Worm (Caenorhabditis elegans) whole organism, early embryonic: ENCODE data around the gene R05A10.8.

ENCODE experiments used
- B0310.2 ChIP-seq: sonication (generic microtip); optimal IDR thresholded peaks from 2 replicates; lab custom pipeline; 2016; ENCODE audit warnings: mild to moderate bottlenecking, missing genetic modification characterization, missing compliant biosample characterization
- F13C5.2 ChIP-seq: sonication (generic microtip); optimal IDR thresholded peaks from 2 replicates; lab custom pipeline; 2017; ENCODE audit warnings: mild to moderate bottlenecking, missing genetic modification characterization, inconsistent platforms, missing compliant biosample characterization
- aly-1 ChIP-seq: sonication (generic microtip); optimal IDR thresholded peaks from 2 replicates; lab custom pipeline; 2016; ENCODE audit warnings: missing genetic modification characterization, missing compliant biosample characterization
- ama-1 ChIP-seq: fragments of 150-350 bp; optimal IDR thresholded peaks from 2 replicates; lab custom pipeline; 2014
- ceh-13 ChIP-seq: fragments of 200-800 bp; sonication (Bioruptor generic); optimal IDR thresholded peaks from 2 replicates; lab custom pipeline; 2018; ENCODE audit warnings: mild to moderate bottlenecking, missing genetic modification characterization, missing compliant biosample characterization
- ceh-36 ChIP-seq: sonication (generic microtip); optimal IDR thresholded peaks from 2 replicates; lab custom pipeline; 2016; ENCODE audit warnings: missing genetic modification characterization, inconsistent platforms, missing compliant biosample characterization
- ets-7 ChIP-seq: sonication (generic microtip); optimal IDR thresholded peaks from 2 replicates; lab custom pipeline; 2016; ENCODE audit warnings: missing genotype, missing genetic modification characterization, missing compliant biosample characterization
- flt-1 ChIP-seq: fragments of 200-800 bp; sonication (Bioruptor generic); IDR thresholded peaks from 2 replicates; pipeline ENCODE4 v1.3.6; 2022; ENCODE audit warnings: missing genetic modification characterization, missing compliant biosample characterization
- hmbx-1 ChIP-seq: sonication (generic microtip); optimal IDR thresholded peaks from 2 replicates; lab custom pipeline; 2016; ENCODE audit warnings: mild to moderate bottlenecking, missing genetic modification characterization, missing compliant biosample characterization
- hmg-4 ChIP-seq: fragments of 200-800 bp; sonication (Bioruptor generic); optimal IDR thresholded peaks from 2 replicates; lab custom pipeline; 2018; ENCODE audit warnings: mild to moderate bottlenecking, missing genetic modification characterization, missing compliant biosample characterization
- hnd-1 ChIP-seq: sonication (generic microtip); optimal IDR thresholded peaks from 2 replicates; lab custom pipeline; 2016; ENCODE audit warnings: missing genetic modification characterization, missing compliant biosample characterization
- pes-1 ChIP-seq: fragments of 200-800 bp; sonication (Bioruptor generic); IDR thresholded peaks from 2 replicates; pipeline ENCODE4 v1.3.6; 2022; ENCODE audit warnings: missing genetic modification reagents, missing genetic modification characterization, missing compliant biosample characterization
- scrt-1 ChIP-seq: fragments of 200-800 bp; sonication (Bioruptor generic); IDR thresholded peaks from 2 replicates; pipeline ENCODE4 v1.3.6; 2022; ENCODE audit warnings: missing genetic modification characterization, missing compliant biosample characterization
- sea-1 ChIP-seq: fragments of 200-800 bp; sonication (Bioruptor generic); conservative IDR thresholded peaks from 2 replicates; pipeline ENCODE4 v1.3.6; 2022; ENCODE audit warnings: missing genetic modification characterization, missing compliant biosample characterization
- tbx-11 ChIP-seq: fragments of 200-800 bp; sonication (Bioruptor generic); IDR thresholded peaks from 2 replicates; pipeline ENCODE4 v1.3.6; 2022; ENCODE audit warnings: missing genetic modification characterization, missing compliant biosample characterization
- tbx-37 ChIP-seq: fragments of 200-800 bp; sonication (Bioruptor generic); conservative IDR thresholded peaks from 2 replicates; pipeline ENCODE4 v1.3.6; 2022; ENCODE audit warnings: missing genetic modification reagents, missing genetic modification characterization, missing compliant biosample characterization
- tra-4 ChIP-seq: sonication (generic microtip); optimal IDR thresholded peaks from 2 replicates; lab custom pipeline; 2017; ENCODE audit warnings: missing genetic modification characterization, missing compliant biosample characterization

R05A10.8 gene

DNA sequence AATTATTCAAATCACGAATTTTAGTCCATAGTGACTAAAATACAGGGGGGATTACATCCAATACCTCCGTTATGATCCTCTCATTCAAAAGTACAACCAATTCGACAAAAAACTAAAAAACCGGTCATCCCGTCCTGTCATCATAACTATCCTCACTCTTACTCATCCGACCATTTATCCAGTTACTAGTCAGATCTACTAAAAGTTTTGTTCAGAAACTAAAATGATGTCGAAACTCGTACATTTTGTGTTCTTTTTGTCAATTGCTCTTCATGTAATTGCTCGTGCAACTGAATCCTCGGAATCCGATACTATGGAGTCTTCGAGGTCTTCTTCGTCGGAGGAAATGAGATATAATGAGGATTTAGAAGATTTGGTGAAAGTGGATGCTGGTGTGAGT, 19.1 kb upstream of the R05A10.8 start, which contains the start of gene R05A10.2:
Gene R05A10.2 (plus strand): TSS at position 214 of the 400 bp plus-strand sequence.
- TF ChIP-seq tbx-37 (GFP tag; lab: Robert Waterston, UW) (no peak), scrt-1 (no peak), flt-1 (GFP tag; lab: Robert Waterston, UW) (no peak), ceh-36 (tag; lab: Kevin White, UChicago) (no peak), sea-1 (GFP tag; lab: Robert Waterston, UW) (no peak), ceh-13 (GFP tag; lab: Kevin White, UChicago) (no peak), hmbx-1 (tag; lab: Kevin White, UChicago) (no peak), tra-4 (tag; lab: Kevin White, UChicago) (no peak), tbx-11 (GFP tag; lab: Robert Waterston, UW) (no peak), ets-7 (tag; lab: Kevin White, UChicago) (no peak), hmg-4 (GFP tag; lab: Kevin White, UChicago) (no peak), F13C5.2 (tag; lab: Kevin White, UChicago) (no peak), aly-1 (no peak), B0310.2 (tag; lab: Kevin White, UChicago) (no peak), hnd-1 (tag; lab: Kevin White, UChicago) (no peak), ama-1 (no peak), pes-1 (GFP tag; lab: Robert Waterston, UW) (no peak)

DNA sequence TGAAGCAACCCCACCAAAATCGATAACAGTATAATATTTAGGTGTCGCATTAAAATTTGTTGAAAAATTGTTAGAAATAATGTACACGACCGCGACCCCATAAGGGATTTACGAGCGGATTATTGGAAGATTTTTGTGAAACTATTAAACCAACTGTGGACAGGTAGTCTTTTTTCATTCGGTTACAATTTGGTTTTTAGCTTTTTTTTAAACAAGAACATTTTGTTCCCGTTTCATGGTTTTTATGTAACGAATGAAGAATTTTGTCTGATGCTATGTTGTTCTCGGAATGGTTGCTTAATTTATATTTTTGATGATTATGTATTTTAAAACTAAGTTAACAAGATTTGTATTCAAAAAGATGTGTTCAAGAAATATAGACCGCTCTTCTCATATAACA, 18.4 kb upstream of the R05A10.8 start, which contains the start of gene R05A10.3:
Gene R05A10.3 (minus strand): TSS at position 101 of the 400 bp plus-strand sequence.
- TF ChIP-seq hmg-4 (GFP tag; lab: Kevin White, UChicago) = no peak
- TF ChIP-seq hnd-1 (tag; lab: Kevin White, UChicago) = no peak
- no peak for TF ChIP-seq tbx-37 (GFP tag; lab: Robert Waterston, UW)
- TF ChIP-seq pes-1 (GFP tag; lab: Robert Waterston, UW) = no peak

DNA sequence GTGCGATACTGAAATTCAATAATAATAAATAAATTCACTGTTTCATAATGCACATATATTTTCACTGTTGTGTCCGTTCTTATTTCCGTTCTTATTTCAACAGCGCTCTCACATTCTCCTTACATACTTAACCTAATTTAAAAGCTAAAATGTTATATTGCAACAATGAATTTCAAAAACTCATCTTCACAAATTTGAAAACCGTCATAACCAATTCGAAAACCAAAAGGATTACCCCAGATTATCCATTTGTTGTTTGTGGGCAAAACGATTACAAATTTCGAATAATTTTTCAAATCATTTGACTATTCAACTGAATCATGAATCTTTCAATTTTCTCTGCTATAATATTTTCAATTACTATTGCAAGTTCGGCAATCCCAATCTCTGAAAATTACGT, 14.2 kb upstream of the R05A10.8 start, which contains the start of gene R05A10.4:
Gene R05A10.4 (plus strand): TSS at position 301 of the 400 bp plus-strand sequence.
- TF ChIP-seq ceh-36 (tag; lab: Kevin White, UChicago) (no peak), ceh-13 (GFP tag; lab: Kevin White, UChicago) (no peak), hmbx-1 (tag; lab: Kevin White, UChicago) (no peak), tra-4 (tag; lab: Kevin White, UChicago) (no peak), hnd-1 (tag; lab: Kevin White, UChicago) (no peak), aly-1 (no peak), pes-1 (GFP tag; lab: Robert Waterston, UW) (no peak), tbx-37 (GFP tag; lab: Robert Waterston, UW) (no peak), tbx-11 (GFP tag; lab: Robert Waterston, UW) (no peak), hmg-4 (GFP tag; lab: Kevin White, UChicago) (no peak)

DNA sequence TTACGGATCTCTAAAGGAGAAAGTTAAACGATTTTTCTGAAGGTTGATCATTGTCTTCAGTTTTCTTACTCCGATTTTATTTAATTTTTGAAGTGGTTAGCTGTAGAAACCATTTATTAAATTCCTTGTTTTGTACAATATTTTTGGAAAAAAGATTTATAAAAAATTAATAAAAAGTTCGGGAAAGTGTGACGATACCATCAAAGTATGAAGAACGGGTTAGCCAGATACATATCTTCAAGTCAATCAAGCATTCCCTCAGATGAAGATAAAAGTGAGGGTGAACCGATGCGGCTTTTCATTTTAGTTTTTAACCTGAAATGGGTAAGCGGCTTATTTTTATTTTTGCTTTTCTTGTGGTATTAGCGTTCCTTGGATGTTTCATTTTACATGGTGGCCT, 7.5 kb upstream of the R05A10.8 start, which contains the start of gene R05A10.6:
Gene R05A10.6 (plus strand): TSS at position 301 of the 400 bp plus-strand sequence.
- TF ChIP-seq tbx-11 (GFP tag; lab: Robert Waterston, UW) (no peak), sea-1 (GFP tag; lab: Robert Waterston, UW) (no peak), hmbx-1 (tag; lab: Kevin White, UChicago) (no peak), B0310.2 (tag; lab: Kevin White, UChicago) (no peak), scrt-1 (no peak), aly-1 (no peak), ceh-36 (tag; lab: Kevin White, UChicago) (no peak), ets-7 (tag; lab: Kevin White, UChicago) (no peak), ama-1 (no peak), tbx-37 (GFP tag; lab: Robert Waterston, UW) (no peak), F13C5.2 (tag; lab: Kevin White, UChicago) (no peak), ceh-13 (GFP tag; lab: Kevin White, UChicago) (no peak), pes-1 (GFP tag; lab: Robert Waterston, UW) (no peak), flt-1 (GFP tag; lab: Robert Waterston, UW) (no peak), hmg-4 (GFP tag; lab: Kevin White, UChicago) (no peak), hnd-1 (tag; lab: Kevin White, UChicago) (no peak), tra-4 (tag; lab: Kevin White, UChicago) (no peak)

DNA sequence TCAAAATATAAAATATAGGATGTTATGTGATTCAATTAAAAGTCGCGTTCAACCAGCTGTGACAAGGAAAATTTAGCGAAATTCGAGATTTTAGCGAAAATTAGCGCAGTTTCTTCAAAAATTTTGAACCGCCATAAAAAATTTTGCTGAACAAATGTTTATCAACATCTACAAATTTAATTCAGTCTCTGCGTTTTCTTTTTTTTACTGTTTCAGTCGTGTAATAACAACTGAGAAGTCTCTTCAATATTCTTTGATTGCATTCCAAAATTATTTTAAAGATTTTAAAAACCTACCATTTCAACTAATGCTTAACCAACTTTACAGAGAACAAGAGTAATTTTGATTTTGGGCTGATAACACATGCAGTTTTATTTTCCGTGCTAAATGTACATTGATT, 6.1 kb upstream of the R05A10.8 start:
- TF ChIP-seq tbx-37 (GFP tag; lab: Robert Waterston, UW) (no peak), ama-1 (no peak)

DNA sequence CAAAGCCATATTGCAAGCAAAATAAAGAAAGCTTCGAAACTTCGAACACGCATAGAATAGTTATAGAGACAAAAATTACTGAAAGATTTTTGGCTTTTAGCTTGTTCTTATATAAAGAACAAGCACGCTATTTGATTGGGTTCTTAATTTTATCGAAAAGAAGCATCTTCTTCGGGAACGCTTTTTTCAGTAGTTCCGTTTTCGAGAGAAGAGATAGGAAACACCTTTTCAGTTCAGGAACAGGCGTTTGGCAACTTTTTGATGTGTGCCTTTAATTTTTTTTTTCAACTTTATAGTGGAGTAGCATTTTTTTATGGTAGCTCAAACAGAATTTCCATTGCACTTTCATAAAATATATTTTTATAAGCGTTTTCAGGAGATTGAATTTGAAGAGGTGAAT, 4.8 kb upstream of the R05A10.8 start, which contains the start of gene R05A10.7:
Gene R05A10.7 (minus strand): TSS at position 101 of the 400 bp plus-strand sequence.
- TF ChIP-seq tra-4 (tag; lab: Kevin White, UChicago) (no peak), B0310.2 (tag; lab: Kevin White, UChicago) (no peak), flt-1 (GFP tag; lab: Robert Waterston, UW) (no peak), ceh-13 (GFP tag; lab: Kevin White, UChicago) (no peak), ets-7 (tag; lab: Kevin White, UChicago) (no peak), sea-1 (GFP tag; lab: Robert Waterston, UW) (no peak), scrt-1 (no peak), aly-1 (no peak), ceh-36 (tag; lab: Kevin White, UChicago) (no peak), F13C5.2 (tag; lab: Kevin White, UChicago) (no peak), hmg-4 (GFP tag; lab: Kevin White, UChicago) (no peak), ama-1 (no peak), hnd-1 (tag; lab: Kevin White, UChicago) (no peak), pes-1 (GFP tag; lab: Robert Waterston, UW) (no peak)

DNA sequence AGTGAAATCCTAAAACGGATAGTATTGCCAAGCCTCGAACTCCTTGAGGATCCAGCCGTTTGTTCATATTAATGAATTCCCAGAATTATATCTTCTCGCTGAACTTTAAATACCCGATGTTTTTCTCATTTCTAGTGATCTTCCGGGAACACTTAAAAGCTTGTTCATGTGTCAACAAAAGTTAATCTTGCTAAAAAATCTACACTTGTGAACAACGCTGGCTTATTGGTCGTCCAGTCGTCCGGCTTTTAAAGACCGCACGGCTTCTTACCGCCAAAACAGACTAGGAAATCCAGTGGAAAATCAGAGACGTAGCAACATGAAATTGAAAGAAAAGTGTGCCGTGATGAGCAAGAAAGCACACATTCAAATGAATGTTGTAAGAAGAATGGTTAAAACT, 4.7 kb downstream of the R05A10.8 start, which contains the start of gene oac-38:
Gene oac-38 (minus strand): TSS at position 101 of the 400 bp plus-strand sequence.
- TF ChIP-seq ceh-36 (tag; lab: Kevin White, UChicago) (no peak), B0310.2 (tag; lab: Kevin White, UChicago) (no peak), ama-1 (no peak), F13C5.2 (tag; lab: Kevin White, UChicago) (no peak)
